Fruit fly (Drosophila melanogaster) whole organism, embryonic: ENCODE measurements around the gene CG13654.
A peak's percentile ranks its signal among the peaks of the same experiment; 100 is the strongest.

ENCODE experiments used
- Adf1 ChIP-seq: fragments of 200-800 bp; sonication (Bioruptor generic); IDR thresholded peaks from 2 replicates; pipeline ENCODE4 v1.3.6; 2022; ENCODE audit warnings: missing biosample characterization, missing genetic modification characterization
- Bdp1 ChIP-seq: fragments of 200-800 bp; sonication (Bioruptor generic); optimal IDR thresholded peaks from 3 replicates; lab custom pipeline; 2016; ENCODE audit warnings: missing biosample characterization, missing genetic modification characterization
- Blimp-1 ChIP-seq: fragments of 200-800 bp; sonication (Bioruptor generic); optimal IDR thresholded peaks from 3 replicates; lab custom pipeline; 2018; ENCODE audit warnings: missing biosample characterization, missing genetic modification characterization, mild to moderate bottlenecking, moderate library complexity, missing genetic modification reagents
- CG10321 ChIP-seq: fragments of 200-800 bp; sonication (Bioruptor generic); IDR thresholded peaks from 2 replicates; pipeline ENCODE4 v1.3.6; 2022; ENCODE audit warnings: missing biosample characterization, missing genetic modification characterization
- CG10366 ChIP-seq: fragments of 200-800 bp; sonication (Bioruptor generic); IDR thresholded peaks from 2 replicates; pipeline ENCODE4 v1.3.6; 2022; ENCODE audit warnings: missing biosample characterization, missing genetic modification characterization
- CG10565 ChIP-seq: fragments of 200-800 bp; sonication (Bioruptor generic); optimal IDR thresholded peaks from 3 replicates; lab custom pipeline; 2016; ENCODE audit warnings: missing biosample characterization, mild to moderate bottlenecking, missing genetic modification characterization
- CG11504 ChIP-seq: fragments of 200-800 bp; sonication (Bioruptor generic); optimal IDR thresholded peaks from 3 replicates; lab custom pipeline; 2019; ENCODE audit warnings: missing biosample characterization, mild to moderate bottlenecking, missing genetic modification characterization, moderate library complexity
- CG12299 ChIP-seq: fragments of 200-800 bp; sonication (Bioruptor generic); optimal IDR thresholded peaks from 2 replicates; lab custom pipeline; 2018; ENCODE audit warnings: missing biosample characterization, mild to moderate bottlenecking, missing genetic modification characterization
- CG12942 ChIP-seq: fragments of 200-800 bp; sonication (Bioruptor generic); optimal IDR thresholded peaks from 3 replicates; lab custom pipeline; 2016; ENCODE audit warnings: missing biosample characterization, missing genetic modification characterization
- CG14710 ChIP-seq: fragments of 200-800 bp; sonication (Bioruptor generic); optimal IDR thresholded peaks from 3 replicates; lab custom pipeline; 2019; ENCODE audit warnings: missing biosample characterization, mild to moderate bottlenecking, missing genetic modification characterization, moderate library complexity
- CG15601 ChIP-seq: fragments of 200-800 bp; sonication (Bioruptor generic); optimal IDR thresholded peaks from 3 replicates; lab custom pipeline; 2019; ENCODE audit warnings: missing biosample characterization, mild to moderate bottlenecking, missing genetic modification characterization, moderate library complexity
- CG1792 ChIP-seq: fragments of 200-800 bp; sonication (Bioruptor generic); optimal IDR thresholded peaks from 2 replicates; lab custom pipeline; 2016; ENCODE audit warnings: missing biosample characterization, missing genetic modification characterization
- CG2199 ChIP-seq: fragments of 200-800 bp; sonication (Bioruptor generic); IDR thresholded peaks from 3 replicates; pipeline ENCODE4 v1.3.6; 2022; ENCODE audit warnings: missing biosample characterization, missing genetic modification characterization
- CG30020 ChIP-seq: fragments of 200-800 bp; optimal IDR thresholded peaks from 2 replicates; lab custom pipeline; 2019; ENCODE audit warnings: missing biosample characterization, mild to moderate bottlenecking, missing genetic modification characterization, moderate library complexity
- CG31224 ChIP-seq: fragments of 200-800 bp; sonication (Bioruptor generic); IDR thresholded peaks from 2 replicates; pipeline ENCODE4 v1.3.6; 2022; ENCODE audit warnings: missing biosample characterization, missing genetic modification characterization
- CG34224 ChIP-seq: fragments of 200-800 bp; sonication (Bioruptor generic); IDR thresholded peaks from 3 replicates; pipeline ENCODE4 v1.3.6; 2022; ENCODE audit warnings: missing biosample characterization, missing genetic modification characterization; ENCODE audit not compliant: partially characterized antibody
- CG34376 ChIP-seq: fragments of 200-800 bp; sonication (Bioruptor generic); optimal IDR thresholded peaks from 2 replicates; lab custom pipeline; 2018; ENCODE audit warnings: missing biosample characterization, mild to moderate bottlenecking, missing genetic modification characterization
- CG3726 ChIP-seq: fragments of 200-800 bp; sonication (Bioruptor generic); IDR thresholded peaks from 3 replicates; pipeline ENCODE4, ENCODE4 v1.3.6; 2022; ENCODE audit warnings: missing biosample characterization, missing genetic modification characterization
- CG42726 ChIP-seq: fragments of 200-800 bp; sonication (Bioruptor generic); IDR thresholded peaks from 2 replicates; pipeline ENCODE4 v1.3.6; 2022; ENCODE audit warnings: missing biosample characterization, missing genetic modification characterization; ENCODE audit not compliant: partially characterized antibody
- CG4404 ChIP-seq: fragments of 200-800 bp; sonication (Bioruptor generic); IDR thresholded peaks from 2 replicates; pipeline ENCODE4 v1.3.6; 2022; ENCODE audit warnings: missing biosample characterization, missing genetic modification characterization
- CG4730 ChIP-seq: fragments of 200-800 bp; sonication (Bioruptor generic); IDR thresholded peaks from 2 replicates; pipeline ENCODE4 v1.3.6; 2022; ENCODE audit warnings: missing biosample characterization, missing genetic modification characterization
- CG4820 ChIP-seq: fragments of 200-800 bp; sonication (Bioruptor generic); optimal IDR thresholded peaks from 3 replicates; lab custom pipeline; 2016; ENCODE audit warnings: missing biosample characterization, missing genetic modification characterization
- CG7987 ChIP-seq: fragments of 200-800 bp; sonication (Bioruptor generic); optimal IDR thresholded peaks from 2 replicates; lab custom pipeline; 2018; ENCODE audit warnings: missing biosample characterization, mild to moderate bottlenecking, missing genetic modification characterization, moderate library complexity
- CG8089 ChIP-seq: fragments of 200-800 bp; sonication (Bioruptor generic); optimal IDR thresholded peaks from 3 replicates; lab custom pipeline; 2016; ENCODE audit warnings: missing biosample characterization, missing genetic modification characterization
- Doc2 ChIP-seq: fragments of 200-800 bp; sonication (Bioruptor generic); IDR thresholded peaks from 2 replicates; pipeline ENCODE4 v1.3.6; 2022; ENCODE audit warnings: missing biosample characterization, missing genetic modification characterization
- MESR4 ChIP-seq: fragments of 200-800 bp; sonication (Bioruptor generic); optimal IDR thresholded peaks from 2 replicates; lab custom pipeline; 2018; ENCODE audit warnings: missing biosample characterization, mild to moderate bottlenecking, missing genetic modification characterization, moderate library complexity
- Mad ChIP-seq: fragments of 200-800 bp; sonication (Bioruptor generic); optimal IDR thresholded peaks from 2 replicates; lab custom pipeline; 2016; ENCODE audit warnings: missing biosample characterization, missing genetic modification characterization
- Med ChIP-seq: fragments of 200-800 bp; sonication (Bioruptor generic); peaks from one replicate; lab custom pipeline; 2016; ENCODE audit warnings: missing biosample characterization, missing genetic modification characterization, mild to moderate bottlenecking, inconsistent platforms, moderate library complexity
- Mrtf ChIP-seq: fragments of 200-800 bp; sonication (Bioruptor generic); IDR thresholded peaks from 3 replicates; pipeline ENCODE4 v1.3.6; 2022; ENCODE audit warnings: missing biosample characterization, missing genetic modification characterization
- NC2β ChIP-seq: fragments of 200-800 bp; sonication (Bioruptor generic); optimal IDR thresholded peaks from 2 replicates; lab custom pipeline; 2016; ENCODE audit warnings: missing biosample characterization, missing genetic modification characterization
- Oaz ChIP-seq: fragments of 200-800 bp; sonication (Bioruptor generic); IDR thresholded peaks from 2 replicates; pipeline ENCODE4 v1.3.6; 2022; ENCODE audit warnings: missing biosample characterization, missing genetic modification characterization
- Oli ChIP-seq: fragments of 200-800 bp; sonication (Bioruptor generic); optimal IDR thresholded peaks from 2 replicates; lab custom pipeline; 2018; ENCODE audit warnings: missing biosample characterization, mild to moderate bottlenecking, missing genetic modification characterization, moderate library complexity
- Sox102F ChIP-seq: fragments of 200-800 bp; sonication (Bioruptor generic); optimal IDR thresholded peaks from 2 replicates; lab custom pipeline; 2018; ENCODE audit warnings: missing biosample characterization, mild to moderate bottlenecking, missing genetic modification characterization, moderate library complexity
- ap ChIP-seq: fragments of 200-800 bp; sonication (Bioruptor generic); IDR thresholded peaks from 2 replicates; pipeline ENCODE4 v1.3.6; 2022; ENCODE audit warnings: missing biosample characterization, missing genetic modification characterization
- danr ChIP-seq: fragments of 200-800 bp; sonication (Bioruptor generic); IDR thresholded peaks from 2 replicates; pipeline ENCODE4 v1.3.6; 2022; ENCODE audit warnings: missing biosample characterization, missing genetic modification characterization
- emc ChIP-seq: fragments of 200-800 bp; sonication (Bioruptor generic); optimal IDR thresholded peaks from 2 replicates; lab custom pipeline; 2016; ENCODE audit warnings: missing biosample characterization, missing genetic modification characterization
- esg ChIP-seq: fragments of 200-800 bp; sonication (Bioruptor generic); conservative IDR thresholded peaks from 2 replicates; pipeline ENCODE4 v1.3.6; 2022; ENCODE audit warnings: missing biosample characterization, missing genetic modification characterization
- ftz-f1 ChIP-seq: fragments of 200-800 bp; sonication (Bioruptor generic); optimal IDR thresholded peaks from 2 replicates; lab custom pipeline; 2016; ENCODE audit warnings: missing biosample characterization, missing genetic modification characterization
- gcm2 ChIP-seq: fragments of 200-800 bp; sonication (Bioruptor generic); optimal IDR thresholded peaks from 2 replicates; lab custom pipeline; 2016; ENCODE audit warnings: missing biosample characterization, missing genetic modification characterization
- gt ChIP-seq: fragments of 200-800 bp; sonication (Bioruptor generic); IDR thresholded peaks from 2 replicates; pipeline ENCODE4 v1.3.6; 2022; ENCODE audit warnings: missing biosample characterization, missing genetic modification characterization
- inv ChIP-seq: fragments of 200-800 bp; sonication (Bioruptor generic); IDR thresholded peaks from 2 replicates; pipeline ENCODE4 v1.3.6; 2022; ENCODE audit warnings: missing biosample characterization, missing genetic modification characterization; ENCODE audit not compliant: partially characterized antibody
- jing ChIP-seq: fragments of 200-800 bp; sonication (Bioruptor generic); optimal IDR thresholded peaks from 2 replicates; lab custom pipeline; 2018; ENCODE audit warnings: missing biosample characterization, mild to moderate bottlenecking, missing genetic modification characterization
- otp ChIP-seq: fragments of 200-800 bp; sonication (Bioruptor generic); IDR thresholded peaks from 3 replicates; pipeline ENCODE4, ENCODE4 v1.3.6; 2022; ENCODE audit warnings: missing biosample characterization, missing genetic modification characterization
- pan ChIP-seq, 4 experiments: fragments of >200 bp in 3 of 4; fragments of 200-800 bp in 1 of 4; sonication (Bioruptor generic) in 1 of 4; optimal IDR thresholded peaks in 3 of 4; IDR thresholded peaks in 1 of 4; 2 replicates each; pipeline versions ENCODE4 v1.3.6 to Lab custom; 2017 to 2022; ENCODE audit warnings: missing biosample characterization in 2 of 4, missing genetic modification characterization in 2 of 4, mixed read lengths in 1 of 4
- rib ChIP-seq: fragments of 200-800 bp; sonication (Bioruptor generic); IDR thresholded peaks from 2 replicates; pipeline ENCODE4 v1.3.6; 2022; ENCODE audit warnings: missing biosample characterization, missing genetic modification characterization
- salm ChIP-seq: fragments of 200-800 bp; sonication (Bioruptor generic); optimal IDR thresholded peaks from 2 replicates; lab custom pipeline; 2018; ENCODE audit warnings: missing biosample characterization, mild to moderate bottlenecking, missing genetic modification characterization
- slp2 ChIP-seq: fragments of 200-800 bp; sonication (Bioruptor generic); optimal IDR thresholded peaks from 2 replicates; lab custom pipeline; 2016; ENCODE audit warnings: missing biosample characterization, missing genetic modification characterization
- sna ChIP-seq: fragments of 200-800 bp; sonication (Bioruptor generic); IDR thresholded peaks from 2 replicates; pipeline ENCODE4 v1.3.6; 2022; ENCODE audit warnings: missing biosample characterization, missing genetic modification characterization; ENCODE audit not compliant: partially characterized antibody
- tup ChIP-seq: fragments of 200-800 bp; sonication (Bioruptor generic); optimal IDR thresholded peaks from 2 replicates; lab custom pipeline; 2016; ENCODE audit warnings: missing biosample characterization, mild to moderate bottlenecking, missing genetic modification characterization, moderate library complexity
- unpg ChIP-seq: fragments of 200-800 bp; sonication (Bioruptor generic); optimal IDR thresholded peaks from 3 replicates; lab custom pipeline; 2018; ENCODE audit warnings: missing biosample characterization, mild to moderate bottlenecking, missing genetic modification characterization, moderate library complexity

Gene CG13654

dm6 chr3R:25247379-25247869, 47.8 kb downstream of the CG13654 start, which contains the start of the genes RpS27 and Nup37 (continued):
- peak; percentile 99 for TF ChIP-seq Mad (GFP tag; lab: Kevin White, UChicago)
- peak; percentile 94 for TF ChIP-seq CG15601 (tag; lab: Kevin White, UChicago)
- peak; percentile 91 for TF ChIP-seq rib (GFP tag; lab: Robert Waterston, UW)
- TF ChIP-seq CG11504 (tag; lab: Kevin White, UChicago): peak; percentile 93
- peak; percentile 97 for TF ChIP-seq CG14710 (tag; lab: Kevin White, UChicago)
- peak; percentile 96 for TF ChIP-seq Mrtf (GFP tag; lab: Robert Waterston, UW)
- TF ChIP-seq CG8089: peak; percentile 99
- TF ChIP-seq CG4730 (GFP tag; lab: Robert Waterston, UW): peak; percentile 94
- peak; percentile 90 for TF ChIP-seq salm (tag; lab: Kevin White, UChicago)
- TF ChIP-seq emc (GFP tag; lab: Kevin White, UChicago): peak; percentile 99
- TF ChIP-seq unpg: peak; percentile 95
- peak; percentile 94 for TF ChIP-seq Bdp1
- peak; percentile 92 for TF ChIP-seq Oaz (GFP tag; lab: Robert Waterston, UW)
- peak; percentile 82 for TF ChIP-seq danr (GFP tag; lab: Robert Waterston, UW)
- TF ChIP-seq CG34224 (GFP tag; lab: Robert Waterston, UW): no peak
- TF ChIP-seq esg: peak; percentile 84
- TF ChIP-seq CG1792 (GFP tag; lab: Kevin White, UChicago): peak; percentile 98
- no peak for TF ChIP-seq sna (GFP tag; lab: Robert Waterston, UW)
- peak; percentile 79 for TF ChIP-seq Adf1 (GFP tag; lab: Robert Waterston, UW)
- TF ChIP-seq CG42726 (GFP tag; lab: Robert Waterston, UW): no peak
- no peak for TF ChIP-seq inv (GFP tag; lab: Robert Waterston, UW)
- TF ChIP-seq CG31224 (GFP tag; lab: Robert Waterston, UW): peak; percentile 93
- no peak for TF ChIP-seq pan (optimal IDR thresholded peaks at IDR 0.05; lab: Kevin White, UChicago)
- peak in 1 of 2 experiments; percentile 97 for TF ChIP-seq pan (GFP tag; optimal IDR thresholded peaks at IDR 0.05 in 1 of 2, IDR thresholded peaks at IDR 0.05 in 1 of 2)
- TF ChIP-seq CG2199 (GFP tag; lab: Robert Waterston, UW): peak; percentile 96
- TF ChIP-seq Sox102F: peak; percentile 90
- TF ChIP-seq tup: peak; percentile 93
- peak; percentile 99 for TF ChIP-seq MESR4 (GFP tag; lab: Kevin White, UChicago)
- TF ChIP-seq jing (GFP tag; lab: Kevin White, UChicago): peak; percentile 94
- TF ChIP-seq CG30020 (tag; lab: Kevin White, UChicago): peak; percentile 82
- peak; percentile 94 for TF ChIP-seq Oli (tag; lab: Kevin White, UChicago)
- TF ChIP-seq CG12299 (tag; lab: Kevin White, UChicago): peak; percentile 93
- peak; percentile 91 for TF ChIP-seq CG10565 (GFP tag; lab: Kevin White, UChicago)
- TF ChIP-seq NC2β (GFP tag; lab: Kevin White, UChicago): peak; percentile 100
- TF ChIP-seq CG12942 (GFP tag; lab: Kevin White, UChicago): peak; percentile 97
- TF ChIP-seq gcm2 (GFP tag; lab: Kevin White, UChicago): peak; percentile 98
- peak; percentile 94 for TF ChIP-seq Doc2 (GFP tag; lab: Robert Waterston, UW)
- TF ChIP-seq CG10366: peak; percentile 96
- TF ChIP-seq otp: peak; percentile 98
- peak; percentile 84 for TF ChIP-seq CG10321 (GFP tag; lab: Robert Waterston, UW)
- TF ChIP-seq ap (GFP tag; lab: Robert Waterston, UW): peak; percentile 95
- TF ChIP-seq slp2: peak; percentile 99
- TF ChIP-seq CG4820 (GFP tag; lab: Kevin White, UChicago): peak; percentile 97
- peak; percentile 86 for TF ChIP-seq Blimp-1
- peak; percentile 96 for TF ChIP-seq gt (GFP tag; lab: Robert Waterston, UW)
- peak; percentile 90 for TF ChIP-seq ftz-f1 (GFP tag; lab: Kevin White, UChicago)
- TF ChIP-seq CG7987 (GFP tag; lab: Kevin White, UChicago): peak; percentile 100
- peak; percentile 100 for TF ChIP-seq CG34376 (GFP tag; lab: Kevin White, UChicago)
- peak; percentile 100 for TF ChIP-seq Med (GFP tag; lab: Kevin White, UChicago)
- peak; percentile 89 for TF ChIP-seq CG4404
- peak; percentile 95 for TF ChIP-seq CG3726 (GFP tag; lab: Robert Waterston, UW)
